Worm (Caenorhabditis elegans): ENCODE results near the gene K02E2.1.

DNA sequence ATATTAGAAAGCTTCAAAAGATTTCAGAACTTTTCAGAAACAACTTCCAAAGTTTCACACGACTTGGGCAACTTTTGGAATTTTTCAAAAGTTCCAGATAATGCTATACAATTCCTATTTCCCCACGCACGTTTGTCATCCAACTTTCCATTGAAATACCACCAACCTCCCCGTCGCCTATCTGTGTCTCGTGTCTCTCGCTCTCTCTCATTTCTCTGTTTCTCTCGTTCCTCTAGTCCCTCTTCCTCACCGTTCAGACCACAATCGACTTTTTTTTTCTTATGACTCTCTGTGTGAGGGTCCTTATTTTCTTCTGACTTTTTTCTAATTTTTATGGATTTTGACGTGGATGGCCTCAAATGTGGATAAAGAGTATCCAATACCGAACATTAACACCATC, 29.0 kb downstream of the K02E2.1 start, which contains the start of gene K02E2.6:
- TF ChIP-seq elt-1 (tag; optimal IDR thresholded peaks at IDR 0.05; ENCODE audit: borderline replicate concordance, insufficient read depth) (no peak), hlh-1 (tag; optimal IDR thresholded peaks at IDR 0.05) (no peak), pha-4 (tag; optimal IDR thresholded peaks at IDR 0.05) (no peak), unc-39 (tag; optimal IDR thresholded peaks at IDR 0.05) (no peak), snpc-4 (tag; optimal IDR thresholded peaks at IDR 0.05) (no peak), elt-3 (tag; optimal IDR thresholded peaks at IDR 0.05) (no peak), ztf-11 (tag; optimal IDR thresholded peaks at IDR 0.05) (no peak)

Measured in whole organism, mixed stage, embryonic.